Fruit fly (Drosophila melanogaster): ENCODE results near the gene Gyc76C.

Gyc76C gene

dm6 chr3L:19817807-19818531 lies 24.6 kb upstream of the Gyc76C start, which contains the start of the genes Fibp and Deaf1 (continued):
- TF ChIP-seq CG42726 (GFP tag; IDR thresholded peaks at IDR 0.05; ENCODE audit: partially characterized antibody), result peak; percentile 99
- TF ChIP-seq vfl (GFP tag; optimal IDR thresholded peaks at IDR 0.05), result peak; percentile 79
- TF ChIP-seq crp (GFP tag; optimal IDR thresholded peaks at IDR 0.05), result peak in 1 of 2 experiments; percentile 43
- TF ChIP-seq Doc3 (GFP tag; IDR thresholded peaks at IDR 0.05; ENCODE audit: partially characterized antibody), result peak; percentile 96
- no peak for TF ChIP-seq sqz (GFP tag; optimal IDR thresholded peaks at IDR 0.05)
- peak; percentile 57 for TF ChIP-seq Max (GFP tag; optimal IDR thresholded peaks at IDR 0.05)
- TF ChIP-seq pho (GFP tag; optimal IDR thresholded peaks at IDR 0.05), result peak; percentile 89
- peak; percentile 6 for TF ChIP-seq CG7928 (GFP tag; optimal IDR thresholded peaks at IDR 0.05)
- peak; percentile 90 for TF ChIP-seq mam (GFP tag; optimal IDR thresholded peaks at IDR 0.05)
- TF ChIP-seq CG34422 (GFP tag; IDR thresholded peaks at IDR 0.05), result peak; percentile 65; the same call in 2 of the 3 replicates
- peak; percentile 46 for TF ChIP-seq CG1792 (GFP tag; optimal IDR thresholded peaks at IDR 0.05)
- 0 out of 2 replicates have a peak, but pooled peaks have one; percentile 12 for TF ChIP-seq Taf1 (GFP tag; IDR thresholded peaks at IDR 0.05)
- TF ChIP-seq CrebB (tag; optimal IDR thresholded peaks at IDR 0.05), result no peak
- peak; percentile 14 for TF ChIP-seq gcm2 (GFP tag; optimal IDR thresholded peaks at IDR 0.05)
- no peak for TF ChIP-seq tup (GFP tag; optimal IDR thresholded peaks at IDR 0.05)
- TF ChIP-seq CG3407 (GFP tag; optimal IDR thresholded peaks at IDR 0.05), result peak; percentile 44
- peak; percentile 49; the same call in 1 of the 2 replicates for TF ChIP-seq CG4404 (GFP tag; IDR thresholded peaks at IDR 0.05)
- TF ChIP-seq ham (GFP tag; IDR thresholded peaks at IDR 0.05), result no peak
- TF ChIP-seq Ets65A (GFP tag), result peak; percentile 98
- TF ChIP-seq CG4730 (GFP tag; IDR thresholded peaks at IDR 0.05), result 0 out of 2 replicates have a peak, but pooled peaks have one; percentile 33
- TF ChIP-seq H2.0 (GFP tag; IDR thresholded peaks at IDR 0.05), result peak; percentile 51; the same call in 1 of the 2 replicates
- TF ChIP-seq BtbVII (GFP tag; optimal IDR thresholded peaks at IDR 0.05), result peak; percentile 34
- peak; percentile 95 for TF ChIP-seq ato (GFP tag; IDR thresholded peaks at IDR 0.05; ENCODE audit: partially characterized antibody)
- TF ChIP-seq caup (GFP tag; optimal IDR thresholded peaks at IDR 0.05; ENCODE audit: severe bottlenecking), result peak; percentile 46
- TF ChIP-seq ab (GFP tag; optimal IDR thresholded peaks at IDR 0.05), result peak; percentile 52
- TF ChIP-seq Atf3 (GFP tag; optimal IDR thresholded peaks at IDR 0.05), result peak; percentile 79
- TF ChIP-seq bsh (GFP tag; optimal IDR thresholded peaks at IDR 0.05), result peak in 1 of 2 experiments; percentile 59
- no peak for TF ChIP-seq pita (GFP tag; optimal IDR thresholded peaks at IDR 0.05)
- no peak for TF ChIP-seq oc (tag; optimal IDR thresholded peaks at IDR 0.05)
- TF ChIP-seq HLHmδ (GFP tag; optimal IDR thresholded peaks at IDR 0.05), result no peak
- TF ChIP-seq CG9797 (GFP tag; optimal IDR thresholded peaks at IDR 0.05), result peak; percentile 51
- TF ChIP-seq tin (GFP tag; optimal IDR thresholded peaks at IDR 0.05), result peak; percentile 71
- TF ChIP-seq CG10959 (GFP tag; IDR thresholded peaks at IDR 0.05), result no peak
- TF ChIP-seq psq (GFP tag; optimal IDR thresholded peaks at IDR 0.05), result peak; percentile 39
- TF ChIP-seq NfI (GFP tag; optimal IDR thresholded peaks at IDR 0.05), result peak; percentile 70
- peak; percentile 99 for TF ChIP-seq CG6791 (GFP tag; IDR thresholded peaks at IDR 0.05; ENCODE audit: partially characterized antibody)
- peak; percentile 99 for TF ChIP-seq vnd (GFP tag; IDR thresholded peaks at IDR 0.05; ENCODE audit: partially characterized antibody)
- peak in 1 of 2 experiments; percentile 39 for TF ChIP-seq Dfd (GFP tag; optimal IDR thresholded peaks at IDR 0.05)
- peak; percentile 48 for TF ChIP-seq CG3065 (GFP tag; optimal IDR thresholded peaks at IDR 0.05)
- TF ChIP-seq CG9437 (GFP tag; optimal IDR thresholded peaks at IDR 0.05), result peak; percentile 66
- TF ChIP-seq danr (GFP tag; IDR thresholded peaks at IDR 0.05), result no peak
- no peak for TF ChIP-seq dmrt99B (tag; optimal IDR thresholded peaks at IDR 0.05)
- peak; percentile 67 for TF ChIP-seq CG1647 (GFP tag; optimal IDR thresholded peaks at IDR 0.05)
- peak; percentile 92 for TF ChIP-seq CG17361 (GFP tag; IDR thresholded peaks at IDR 0.05)
- TF ChIP-seq ro (GFP tag; IDR thresholded peaks at IDR 0.05), result no peak
- peak; percentile 68 for TF ChIP-seq Sin3A (optimal IDR thresholded peaks at IDR 0.05)
- no peak for TF ChIP-seq CG10565 (GFP tag; optimal IDR thresholded peaks at IDR 0.05)
- peak; percentile 88 for TF ChIP-seq CoRest (tag; optimal IDR thresholded peaks at IDR 0.05)
- peak; percentile 47; the same call in 1 of the 2 replicates for TF ChIP-seq Ada2b (GFP tag; IDR thresholded peaks at IDR 0.05)
